Worm (Caenorhabditis elegans): Measurements from ENCODE around the gene Y116A8C.24.
"Not testable (repeated sequence)": the region's sequence is repeated elsewhere in the genome, so short reads cannot be mapped to it uniquely, and the experiment has no call there.

DNA sequence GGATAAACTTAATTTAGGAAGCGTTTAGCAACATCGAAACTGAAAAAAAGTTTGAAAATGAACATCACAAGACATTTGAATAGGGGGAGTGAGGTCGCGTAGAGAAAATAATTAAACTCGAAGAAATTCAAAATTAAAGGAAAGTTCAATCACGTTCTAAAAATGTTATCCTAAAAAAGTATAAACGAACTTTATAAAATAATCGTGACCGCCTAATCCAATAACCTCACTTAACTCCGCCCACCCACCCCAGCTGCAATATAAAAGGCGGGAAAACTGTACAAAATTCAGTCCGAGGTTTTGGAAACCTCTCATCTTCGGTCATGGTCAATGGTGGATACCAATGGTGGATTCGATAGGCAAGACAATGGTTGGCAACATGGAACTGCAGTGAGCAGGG lies 5.8 kb downstream of the Y116A8C.24 start, which contains the start of gene Y116A8C.465:
- not testable (repeated sequence) for TF ChIP-seq zag-1 (tag; optimal IDR thresholded peaks at IDR 0.05); alr-1 (tag; optimal IDR thresholded peaks at IDR 0.05); dmd-4 (tag; optimal IDR thresholded peaks at IDR 0.05); snpc-4 (tag; optimal IDR thresholded peaks at IDR 0.05); lin-13 (GFP tag; optimal IDR thresholded peaks at IDR 0.05); ztf-11 (tag; optimal IDR thresholded peaks at IDR 0.05); elt-3 (tag; optimal IDR thresholded peaks at IDR 0.05); nhr-12 (tag; optimal IDR thresholded peaks at IDR 0.05); lsy-2 (tag; optimal IDR thresholded peaks at IDR 0.05); unc-55 (GFP tag; optimal IDR thresholded peaks at IDR 0.05); mbf-1 (tag; optimal IDR thresholded peaks at IDR 0.05); lin-39 (tag; optimal IDR thresholded peaks at IDR 0.05); nhr-237 (tag; optimal IDR thresholded peaks at IDR 0.05); nhr-77 (tag; optimal IDR thresholded peaks at IDR 0.05)
